Fruit fly (Drosophila melanogaster) whole organism, wandering third instar larva: ENCODE measurements around the gene CG31974.

ENCODE experiments used
- Dfd ChIP-seq: fragments of >200 bp; optimal IDR thresholded peaks from 2 replicates; lab custom pipeline; 2017; ENCODE audit warnings: missing biosample characterization, missing genetic modification characterization
- GATAd ChIP-seq: sonication (Bioruptor generic); optimal IDR thresholded peaks from 2 replicates; lab custom pipeline; 2016; ENCODE audit warnings: missing biosample characterization, missing genetic modification characterization
- Hnf4 ChIP-seq: fragments of 200-800 bp; sonication (Bioruptor generic); optimal IDR thresholded peaks from 2 replicates; lab custom pipeline; 2016; ENCODE audit warnings: missing biosample characterization, mild to moderate bottlenecking, missing genetic modification characterization
- Hr83 ChIP-seq: fragments of 200-300 bp; sonication (Bioruptor generic); optimal IDR thresholded peaks from 2 replicates; lab custom pipeline; 2016; ENCODE audit warnings: missing biosample characterization, mild to moderate bottlenecking, missing genetic modification characterization, moderate library complexity; ENCODE audit not compliant: poor library complexity, severe bottlenecking
- br ChIP-seq: fragments of 200-800 bp; sonication (Bioruptor generic); optimal IDR thresholded peaks from 2 replicates; lab custom pipeline; 2016; ENCODE audit warnings: missing biosample characterization, missing genetic modification characterization
- h ChIP-seq: fragments of 200-800 bp; sonication (Bioruptor generic); optimal IDR thresholded peaks from 3 replicates; lab custom pipeline; 2016; ENCODE audit warnings: missing biosample characterization, mild to moderate bottlenecking, missing genetic modification characterization
- jim ChIP-seq: fragments of 175-275, 200-325 bp; sonication (Bioruptor generic); optimal IDR thresholded peaks from 2 replicates; lab custom pipeline; 2016; ENCODE audit warnings: missing biosample characterization, mild to moderate bottlenecking, missing genetic modification characterization
- lola ChIP-seq: fragments of >200 bp; optimal IDR thresholded peaks from 2 replicates; lab custom pipeline; 2017; ENCODE audit warnings: missing biosample characterization, missing genetic modification characterization
- pan ChIP-seq: fragments of >200 bp; optimal IDR thresholded peaks from 2 replicates; lab custom pipeline; 2017
- psq ChIP-seq: fragments of 200-800 bp; sonication (Bioruptor generic); optimal IDR thresholded peaks from 3 replicates; lab custom pipeline; 2017; ENCODE audit warnings: missing biosample characterization, mild to moderate bottlenecking, missing genetic modification characterization, moderate library complexity

- TF ChIP-seq Hr83 (GFP tag; lab: Kevin White, UChicago) (peak; percentile 73), Hnf4 (peak; percentile 49), pan (peak; percentile 1), jim (GFP tag; lab: Kevin White, UChicago) (peak; percentile 3), psq (peak; percentile 50), h (GFP tag; lab: Kevin White, UChicago) (peak; percentile 41), GATAd (GFP tag; lab: Kevin White, UChicago) (no peak), br (GFP tag; lab: Kevin White, UChicago) (peak; percentile 6), lola (no peak), Dfd (GFP tag; lab: Kevin White, UChicago) (no peak)
Observed at dm6 chr2L:171499-172250, 28.8 kb upstream of the CG31974 start.
